Worm (Caenorhabditis elegans): ENCODE measurements around the gene shw-3.

The shw-3 gene

ce11 chrV:12997422-12997821, 10.5 kb upstream of the shw-3 start, which contains the start of gene far-3:
Gene far-3 (minus strand): TSS chrV:12997522.
- TF ChIP-seq aha-1 (tag), result no peak
- no peak for TF ChIP-seq skn-1 (tag; optimal IDR thresholded peaks at IDR 0.05)
- TF ChIP-seq ama-1 (optimal IDR thresholded peaks at IDR 0.05), result no peak
- TF ChIP-seq nhr-42 (GFP tag; IDR thresholded peaks at IDR 0.05), result no peak
- TF ChIP-seq unc-62 (GFP tag; optimal IDR thresholded peaks at IDR 0.05 in 1 of 2), result no peak
- TF ChIP-seq unc-62 (tag; optimal IDR thresholded peaks at IDR 0.05), result no peak
- TF ChIP-seq daf-16 (GFP tag; optimal IDR thresholded peaks at IDR 0.05), result no peak
- no peak for TF ChIP-seq daf-16 (tag; optimal IDR thresholded peaks at IDR 0.05)
- TF ChIP-seq unc-130 (GFP tag; optimal IDR thresholded peaks at IDR 0.05), result no peak
- TF ChIP-seq egl-27 (tag; optimal IDR thresholded peaks at IDR 0.05), result no peak
- TF ChIP-seq F37D6.2 (tag; optimal IDR thresholded peaks at IDR 0.05), result no peak
- no peak for TF ChIP-seq lin-38 (GFP tag; IDR thresholded peaks at IDR 0.05)
- no peak for TF ChIP-seq hmg-1.1 (GFP tag; IDR thresholded peaks at IDR 0.05)
- no peak for TF ChIP-seq lir-3 (tag; optimal IDR thresholded peaks at IDR 0.05)
- no peak for TF ChIP-seq attf-4 (tag; optimal IDR thresholded peaks at IDR 0.05)
- TF ChIP-seq nhr-6 (tag; optimal IDR thresholded peaks at IDR 0.05), result no peak
- TF ChIP-seq zip-2 (tag; optimal IDR thresholded peaks at IDR 0.05), result no peak
- no peak for TF ChIP-seq ceh-62 (tag; optimal IDR thresholded peaks at IDR 0.05)

ce11 chrV:12995269-12995668, 8.3 kb upstream of the shw-3 start, which contains the start of gene far-5:
Gene far-5 (plus strand): TSS chrV:12995569.
- peak; percentile 3 for TF ChIP-seq nhr-28 (tag; optimal IDR thresholded peaks at IDR 0.05)
- no peak for TF ChIP-seq lim-7 (GFP tag; IDR thresholded peaks at IDR 0.05)
- TF ChIP-seq aha-1 (tag), result peak; percentile 48
- TF ChIP-seq set-16 (GFP tag; IDR thresholded peaks at IDR 0.05), result no peak

DNA sequence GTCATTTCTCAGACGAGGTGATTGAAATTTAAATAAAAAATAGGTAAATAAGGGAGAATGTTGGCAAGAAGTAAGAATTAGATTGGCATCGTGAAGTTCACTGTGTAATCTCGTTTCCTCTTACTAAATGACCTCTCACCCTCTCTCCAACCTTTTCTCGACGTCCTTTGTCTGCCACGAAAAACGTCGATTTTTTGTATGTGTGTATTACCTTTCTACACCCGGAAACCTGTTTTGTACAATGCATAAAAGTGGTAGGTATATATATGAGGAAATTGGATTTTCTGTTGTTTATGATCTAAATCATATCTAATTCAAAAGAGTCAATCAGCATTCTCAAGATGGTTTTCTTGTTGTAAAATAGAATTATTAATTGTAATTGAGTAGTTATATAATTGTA, 5.9 kb upstream of the shw-3 start, which contains the start of the genes F15B9.11 and dsl-7:
F15B9.11 (minus strand) TSS at position 5 of the 400 bp plus-strand sequence.
dsl-7 (plus strand) TSS at position 260 of the 400 bp plus-strand sequence.
- no peak for TF ChIP-seq dve-1 (tag; optimal IDR thresholded peaks at IDR 0.05; ENCODE audit: insufficient read depth)
- no peak for TF ChIP-seq ctbp-1 (GFP tag; IDR thresholded peaks at IDR 0.05)
- TF ChIP-seq F37D6.2 (tag; optimal IDR thresholded peaks at IDR 0.05), result no peak
- TF ChIP-seq mxl-3 (GFP tag; optimal IDR thresholded peaks at IDR 0.05), result no peak
- no peak for TF ChIP-seq Y75B8A.6 (GFP tag; IDR thresholded peaks at IDR 0.05)
- TF ChIP-seq nhr-77 (tag; optimal IDR thresholded peaks at IDR 0.05), result no peak
- no peak for TF ChIP-seq lin-15B (tag; optimal IDR thresholded peaks at IDR 0.05)
- TF ChIP-seq dmd-6 (GFP tag; IDR thresholded peaks at IDR 0.05), result no peak
- no peak for TF ChIP-seq nhr-25 (tag; optimal IDR thresholded peaks at IDR 0.05; ENCODE audit: borderline replicate concordance, insufficient read depth)
- TF ChIP-seq lin-38 (GFP tag; IDR thresholded peaks at IDR 0.05), result no peak
- TF ChIP-seq lim-7 (GFP tag; IDR thresholded peaks at IDR 0.05), result no peak
- TF ChIP-seq R02D3.7 (tag; optimal IDR thresholded peaks at IDR 0.05), result no peak
- no peak for TF ChIP-seq T26A8.4 (GFP tag; IDR thresholded peaks at IDR 0.05)

DNA sequence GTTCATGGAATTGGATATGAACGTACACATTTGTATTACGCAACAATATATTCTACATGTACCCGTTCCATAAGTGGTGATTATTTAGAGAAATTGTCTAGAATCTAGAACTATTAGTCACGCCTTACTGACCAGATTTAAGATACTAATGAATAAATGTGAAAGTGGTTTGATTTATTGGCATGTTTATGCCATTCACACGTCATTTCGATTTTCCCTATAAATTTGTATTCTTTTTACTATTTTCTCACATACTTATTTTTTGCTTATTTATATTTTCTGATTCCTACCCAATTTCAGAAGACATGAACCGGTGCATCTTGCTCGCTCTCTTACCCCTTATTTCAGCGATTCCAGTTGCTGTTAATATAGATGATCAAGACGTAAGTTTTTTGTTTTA, 1.3 kb upstream of the shw-3 start, which contains the start of gene F15B9.8:
F15B9.8 (plus strand) TSS at position 301 of the 400 bp plus-strand sequence.
- no peak for TF ChIP-seq nhr-10 (tag; optimal IDR thresholded peaks at IDR 0.05)
- TF ChIP-seq mes-2 (tag; optimal IDR thresholded peaks at IDR 0.05; ENCODE audit: poor library complexity, severe bottlenecking), result no peak
- TF ChIP-seq spr-1 (tag; optimal IDR thresholded peaks at IDR 0.05), result no peak
- TF ChIP-seq daf-16 (GFP tag; optimal IDR thresholded peaks at IDR 0.05), result no peak
- TF ChIP-seq daf-16 (tag; optimal IDR thresholded peaks at IDR 0.05), result no peak

DNA sequence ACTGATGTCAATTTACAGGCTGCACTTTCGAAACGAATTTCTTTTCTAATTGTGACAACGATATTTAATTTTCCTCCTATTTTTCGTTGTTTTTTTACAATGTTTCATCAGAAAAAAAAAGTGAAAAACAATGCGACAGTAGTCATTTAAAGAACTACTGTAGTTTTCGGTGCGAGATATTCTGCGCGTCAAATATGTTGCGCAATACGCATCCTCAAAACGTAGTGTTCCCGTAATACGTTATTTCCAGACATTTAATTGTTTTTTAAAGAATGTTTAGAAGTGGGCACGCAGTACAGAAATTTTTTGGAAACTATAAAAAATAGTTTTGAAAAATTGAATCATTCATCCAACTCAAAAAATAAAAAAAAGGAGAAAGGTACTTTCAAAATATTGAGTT, 12.9 kb downstream of the shw-3 start:
- TF ChIP-seq dpl-1 (GFP tag; optimal IDR thresholded peaks at IDR 0.05) (no peak), unc-62 (GFP tag; optimal IDR thresholded peaks at IDR 0.05 in 1 of 2) (peak in 1 of 2 experiments; percentile 59), unc-62 (tag; optimal IDR thresholded peaks at IDR 0.05) (no peak), ceh-62 (tag; optimal IDR thresholded peaks at IDR 0.05) (no peak), sdz-12 (GFP tag; optimal IDR thresholded peaks at IDR 0.05) (no peak)
